Worm (Caenorhabditis elegans) whole organism, young adult: ENCODE measurements around the gene lron-14.

Source experiments
- B0035.1 ChIP-seq: sonication (generic microtip); optimal IDR thresholded peaks from 2 replicates; lab custom pipeline; 2016; ENCODE audit warnings: missing genetic modification characterization, mild to moderate bottlenecking, missing compliant biosample characterization, missing genotype, missing genetic modification reagents
- F22D6.2 ChIP-seq: sonication (generic microtip); optimal IDR thresholded peaks from 2 replicates; lab custom pipeline; 2016; ENCODE audit warnings: mild to moderate bottlenecking, missing genetic modification characterization, missing compliant biosample characterization
- F23B12.7 ChIP-seq: sonication (generic microtip); optimal IDR thresholded peaks from 2 replicates; lab custom pipeline; 2017; ENCODE audit warnings: missing genetic modification characterization, mild to moderate bottlenecking, missing compliant biosample characterization, antibody characterized with exemption, moderate library complexity; ENCODE audit not compliant: insufficient read depth
- F37B4.10 ChIP-seq: fragments of 200-800 bp; sonication (Bioruptor generic); IDR thresholded peaks from 2 replicates; pipeline ENCODE4 v1.3.6; 2022; ENCODE audit warnings: missing genetic modification characterization, missing compliant biosample characterization
- F52B5.7 ChIP-seq: sonication (generic microtip); optimal IDR thresholded peaks from 2 replicates; lab custom pipeline; 2016; ENCODE audit warnings: mild to moderate bottlenecking, missing genetic modification characterization, missing compliant biosample characterization
- F57C9.4 ChIP-seq: sonication (generic microtip); optimal IDR thresholded peaks from 2 replicates; lab custom pipeline; 2017; ENCODE audit warnings: mild to moderate bottlenecking, missing genetic modification characterization, missing compliant biosample characterization
- K12H6.12 ChIP-seq: fragments of 200-800 bp; sonication (Bioruptor generic); optimal IDR thresholded peaks from 2 replicates; lab custom pipeline; 2018; ENCODE audit warnings: mild to moderate bottlenecking, missing genetic modification characterization, missing compliant biosample characterization
- T07F8.4 ChIP-seq: sonication (generic microtip); optimal IDR thresholded peaks from 2 replicates; lab custom pipeline; 2016; ENCODE audit warnings: mild to moderate bottlenecking, missing genetic modification characterization, moderate library complexity, missing compliant biosample characterization
- T26A5.8 ChIP-seq: sonication (generic microtip); optimal IDR thresholded peaks from 2 replicates; lab custom pipeline; 2016; ENCODE audit warnings: missing genetic modification characterization, missing compliant biosample characterization
- Y53F4B.3 ChIP-seq: fragments of 200-800 bp; sonication (Bioruptor generic); IDR thresholded peaks from 2 replicates; pipeline ENCODE4 v1.3.6; 2022; ENCODE audit warnings: missing genetic modification reagents, missing genetic modification characterization, missing compliant biosample characterization
- cebp-2 ChIP-seq: fragments of 200-800 bp; sonication (Bioruptor generic); IDR thresholded peaks from 2 replicates; pipeline ENCODE4 v1.3.6; 2022; ENCODE audit warnings: missing genetic modification characterization, missing compliant biosample characterization
- ceh-40 ChIP-seq: fragments of 200-800 bp; sonication (Bioruptor generic); IDR thresholded peaks from 2 replicates; pipeline ENCODE4 v1.3.6; 2022; ENCODE audit warnings: missing genetic modification characterization, missing compliant biosample characterization
- ceh-79 ChIP-seq: sonication (generic microtip); optimal IDR thresholded peaks from 2 replicates; lab custom pipeline; 2017; ENCODE audit warnings: mild to moderate bottlenecking, missing genetic modification characterization, missing compliant biosample characterization
- chd-7 ChIP-seq: sonication (generic microtip); optimal IDR thresholded peaks from 2 replicates; lab custom pipeline; 2016; ENCODE audit warnings: mild to moderate bottlenecking, missing genetic modification characterization, moderate library complexity, missing compliant biosample characterization
- dpff-1 ChIP-seq: sonication (generic microtip); optimal IDR thresholded peaks from 2 replicates; lab custom pipeline; 2017; ENCODE audit warnings: mild to moderate bottlenecking, missing genetic modification characterization, missing compliant biosample characterization
- efl-1 ChIP-seq: fragments of 150-350 bp; optimal IDR thresholded peaks from 2 replicates; lab custom pipeline; 2014; ENCODE audit warnings: missing biosample characterization, missing genetic modification reagents, missing genetic modification characterization
- egl-44 ChIP-seq: fragments of 200-800 bp; sonication (Bioruptor generic); IDR thresholded peaks from 2 replicates; pipeline ENCODE4 v1.3.6; 2022; ENCODE audit warnings: missing genetic modification reagents, missing genetic modification characterization, missing compliant biosample characterization
- ekl-4 ChIP-seq: fragments of 200-800 bp; sonication (Bioruptor generic); IDR thresholded peaks from 2 replicates; pipeline ENCODE4 v1.3.6; 2022; ENCODE audit warnings: missing genetic modification reagents, missing genetic modification characterization, missing compliant biosample characterization
- ets-4 ChIP-seq: fragments of 200-800 bp; sonication (Bioruptor generic); optimal IDR thresholded peaks from 2 replicates; lab custom pipeline; 2018; ENCODE audit warnings: mild to moderate bottlenecking, missing genetic modification characterization, missing compliant biosample characterization
- hlh-26 ChIP-seq: fragments of 200-800 bp; sonication (Bioruptor generic); conservative IDR thresholded peaks from 2 replicates; pipeline ENCODE4 v1.3.6; 2022; ENCODE audit warnings: missing genetic modification reagents, missing genetic modification characterization, missing compliant biosample characterization
- let-526 ChIP-seq: fragments of 200-800 bp; sonication (Bioruptor generic); IDR thresholded peaks from 2 replicates; pipeline ENCODE4 v1.3.6; 2022; ENCODE audit warnings: missing genetic modification reagents, missing genetic modification characterization, missing compliant biosample characterization
- lin-35 ChIP-seq, 3 experiments: fragments of 150-350 bp in 2 of 3; sonication (generic microtip) in 1 of 3; optimal IDR thresholded peaks; 2 replicates each; lab custom pipeline; 2014 to 2018; ENCODE audit warnings: missing biosample characterization in 3 of 3, missing genetic modification characterization in 3 of 3, missing genetic modification reagents in 3 of 3
- lsy-27 ChIP-seq: sonication (generic microtip); optimal IDR thresholded peaks from 2 replicates; lab custom pipeline; 2017; ENCODE audit warnings: missing genetic modification characterization, mild to moderate bottlenecking, missing compliant biosample characterization, antibody characterized with exemption, missing genotype, borderline replicate concordance; ENCODE audit not compliant: insufficient read depth
- mel-28 ChIP-seq: sonication (generic microtip); optimal IDR thresholded peaks from 2 replicates; lab custom pipeline; 2016; ENCODE audit warnings: borderline replicate concordance, mild to moderate bottlenecking, missing genetic modification characterization, missing compliant biosample characterization
- nfya-1 ChIP-seq: sonication (generic microtip); optimal IDR thresholded peaks from 2 replicates; lab custom pipeline; 2017; ENCODE audit warnings: antibody characterized with exemption, missing compliant biosample characterization, missing genetic modification characterization, borderline replicate concordance; ENCODE audit not compliant: insufficient read depth
- nhr-120 ChIP-seq: fragments of 200-800 bp; sonication (Bioruptor generic); IDR thresholded peaks from 2 replicates; pipeline ENCODE4 v1.3.6; 2022; ENCODE audit warnings: missing genetic modification characterization, missing compliant biosample characterization
- nhr-179 ChIP-seq: sonication (generic microtip); optimal IDR thresholded peaks from 2 replicates; lab custom pipeline; 2016; ENCODE audit warnings: mild to moderate bottlenecking, missing genetic modification characterization, missing compliant biosample characterization
- nhr-80 ChIP-seq: sonication (generic microtip); optimal IDR thresholded peaks from 2 replicates; lab custom pipeline; 2016; ENCODE audit warnings: missing genetic modification characterization, missing compliant biosample characterization
- pbrm-1 ChIP-seq: fragments of 200-800 bp; sonication (Bioruptor generic); IDR thresholded peaks from 2 replicates; pipeline ENCODE4 v1.3.6; 2022; ENCODE audit warnings: missing genetic modification reagents, missing genetic modification characterization, missing compliant biosample characterization
- sdz-38 ChIP-seq: sonication (generic microtip); optimal IDR thresholded peaks from 2 replicates; lab custom pipeline; 2016; ENCODE audit warnings: missing genotype, missing genetic modification characterization, missing compliant biosample characterization
- sptf-2 ChIP-seq: fragments of 200-800 bp; sonication (Bioruptor generic); optimal IDR thresholded peaks from 2 replicates; lab custom pipeline; 2018; ENCODE audit warnings: mild to moderate bottlenecking, missing genetic modification characterization, missing compliant biosample characterization
- xnd-1 ChIP-seq: sonication (generic microtip); optimal IDR thresholded peaks from 2 replicates; lab custom pipeline; 2016; ENCODE audit warnings: missing genotype, missing genetic modification reagents, missing genetic modification characterization, missing compliant biosample characterization
- zim-3 ChIP-seq: sonication (generic microtip); optimal IDR thresholded peaks from 2 replicates; lab custom pipeline; 2017; ENCODE audit warnings: mild to moderate bottlenecking, missing genetic modification characterization, moderate library complexity, missing compliant biosample characterization
- ztf-25 ChIP-seq: fragments of 200-800 bp; sonication (Bioruptor generic); IDR thresholded peaks from 2 replicates; pipeline ENCODE4 v1.3.6; 2022; ENCODE audit warnings: missing genetic modification reagents, missing genetic modification characterization, missing compliant biosample characterization
- ztf-28 ChIP-seq: fragments of 200-800 bp; sonication (Bioruptor generic); IDR thresholded peaks from 2 replicates; pipeline ENCODE4 v1.3.6; 2022; ENCODE audit warnings: missing genetic modification reagents, missing genetic modification characterization, missing compliant biosample characterization
- ztf-3 ChIP-seq: fragments of 200-800 bp; sonication (Bioruptor generic); optimal IDR thresholded peaks from 2 replicates; lab custom pipeline; 2018; ENCODE audit warnings: mild to moderate bottlenecking, missing genetic modification characterization, missing compliant biosample characterization

The lron-14 gene

ce11 chrIV:9613072-9613590, 46.7 kb upstream of the lron-14 start:
- TF ChIP-seq ceh-79 (tag; lab: Kevin White, UChicago) (no peak), lsy-27 (tag; lab: Kevin White, UChicago) (no peak), T26A5.8 (tag; lab: Kevin White, UChicago) (no peak), cebp-2 (no peak), F22D6.2 (tag; lab: Kevin White, UChicago) (no peak), ztf-28 (no peak), ztf-3 (GFP tag; lab: Kevin White, UChicago) (no peak), egl-44 (GFP tag; lab: Robert Waterston, UW) (no peak), nfya-1 (no peak), nhr-80 (tag; lab: Kevin White, UChicago) (no peak), pbrm-1 (no peak), sptf-2 (GFP tag; lab: Kevin White, UChicago) (no peak), lin-35 (GFP tag; optimal IDR thresholded peaks at IDR 0.05; lab: Kevin White, UChicago) (no peak), F52B5.7 (tag; lab: Kevin White, UChicago) (no peak), sdz-38 (tag; lab: Kevin White, UChicago) (no peak), nhr-179 (tag; lab: Kevin White, UChicago) (no peak)

ce11 chrIV:9610923-9611322, 44.5 kb upstream of the lron-14 start:
- TF ChIP-seq ztf-25 (GFP tag; lab: Robert Waterston, UW) (no peak), chd-7 (tag; lab: Kevin White, UChicago) (no peak), ceh-40 (GFP tag; lab: Robert Waterston, UW) (no peak), Y53F4B.3 (GFP tag; lab: Robert Waterston, UW) (no peak), dpff-1 (tag; lab: Kevin White, UChicago) (no peak), ekl-4 (GFP tag; lab: Robert Waterston, UW) (no peak), F57C9.4 (tag; lab: Kevin White, UChicago) (no peak), T07F8.4 (tag; lab: Kevin White, UChicago) (no peak), F37B4.10 (GFP tag; lab: Robert Waterston, UW) (no peak), ets-4 (no peak), xnd-1 (tag; lab: Kevin White, UChicago) (no peak)

ce11 chrIV:9609095-9609494, 42.7 kb upstream of the lron-14 start:
- TF ChIP-seq hlh-26 (GFP tag; lab: Robert Waterston, UW) (no peak), let-526 (GFP tag; lab: Robert Waterston, UW) (no peak), sptf-2 (GFP tag; lab: Kevin White, UChicago) (no peak), mel-28 (tag; lab: Kevin White, UChicago) (no peak), efl-1 (GFP tag; lab: Kevin White, UChicago) (no peak), ekl-4 (GFP tag; lab: Robert Waterston, UW) (no peak), K12H6.12 (tag; lab: Kevin White, UChicago) (no peak), ztf-28 (no peak), zim-3 (tag; lab: Kevin White, UChicago) (no peak), nhr-120 (GFP tag; lab: Robert Waterston, UW) (no peak), F23B12.7 (tag; lab: Kevin White, UChicago) (no peak), B0035.1 (tag; lab: Kevin White, UChicago) (no peak)
